Fruit fly (Drosophila melanogaster) whole organism, embryonic: ENCODE data around the gene CCAP.
A peak's percentile ranks its signal among the peaks of the same experiment; 100 is the strongest.

Experiments
- Atf6 ChIP-seq: fragments of 200-800 bp; sonication (Bioruptor generic); IDR thresholded peaks from 2 replicates; pipeline ENCODE4 v1.3.6; 2022; ENCODE audit warnings: missing biosample characterization, missing genetic modification characterization
- BEAF-32 ChIP-seq: fragments of 200-800 bp; sonication (Bioruptor generic); optimal IDR thresholded peaks from 3 replicates; lab custom pipeline; 2017; ENCODE audit warnings: missing biosample characterization, missing genetic modification characterization, mild to moderate bottlenecking, moderate library complexity, missing genetic modification reagents
- CG10274 ChIP-seq: fragments of 200-800 bp; sonication (Bioruptor generic); optimal IDR thresholded peaks from 3 replicates; lab custom pipeline; 2017; ENCODE audit warnings: missing biosample characterization, mild to moderate bottlenecking, missing genetic modification characterization
- CG11560 ChIP-seq: fragments of 200-800 bp; sonication (Bioruptor generic); IDR thresholded peaks from 3 replicates; pipeline ENCODE4 v1.3.6; 2022; ENCODE audit warnings: missing biosample characterization, missing genetic modification characterization
- CG12659 ChIP-seq: fragments of 200-800 bp; sonication (Bioruptor generic); optimal IDR thresholded peaks from 3 replicates; lab custom pipeline; 2017; ENCODE audit warnings: mild to moderate bottlenecking, missing biosample characterization, missing genetic modification reagents, missing genetic modification characterization
- CG13123 ChIP-seq: fragments of 200-800 bp; sonication (Bioruptor generic); optimal IDR thresholded peaks from 2 replicates; lab custom pipeline; 2016; ENCODE audit warnings: missing biosample characterization, missing genetic modification characterization
- CG14710 ChIP-seq: fragments of 200-800 bp; sonication (Bioruptor generic); optimal IDR thresholded peaks from 3 replicates; lab custom pipeline; 2019; ENCODE audit warnings: missing biosample characterization, mild to moderate bottlenecking, missing genetic modification characterization, moderate library complexity
- CG14965 ChIP-seq: fragments of 200-800 bp; sonication (Bioruptor generic); optimal IDR thresholded peaks from 2 replicates; lab custom pipeline; 2016; ENCODE audit warnings: missing biosample characterization, missing genetic modification characterization, borderline replicate concordance
- CG17385 ChIP-seq: fragments of 200-800 bp; sonication (Bioruptor generic); optimal IDR thresholded peaks from 3 replicates; lab custom pipeline; 2018; ENCODE audit warnings: missing biosample characterization, mild to moderate bottlenecking, missing genetic modification characterization
- CG2712 ChIP-seq: fragments of 200-800 bp; optimal IDR thresholded peaks from 3 replicates; lab custom pipeline; 2019; ENCODE audit warnings: missing biosample characterization, mild to moderate bottlenecking, missing genetic modification characterization, moderate library complexity
- CG34224 ChIP-seq: fragments of 200-800 bp; sonication (Bioruptor generic); IDR thresholded peaks from 3 replicates; pipeline ENCODE4 v1.3.6; 2022; ENCODE audit warnings: missing biosample characterization, missing genetic modification characterization; ENCODE audit not compliant: partially characterized antibody
- CG6689 ChIP-seq: fragments of 200-800 bp; sonication (Bioruptor generic); IDR thresholded peaks from 2 replicates; pipeline ENCODE4 v1.3.6; 2022; ENCODE audit warnings: missing biosample characterization, missing genetic modification characterization
- CG6791 ChIP-seq: fragments of 200-800 bp; sonication (Bioruptor generic); IDR thresholded peaks from 3 replicates; pipeline ENCODE4 v1.3.6; 2022; ENCODE audit warnings: missing biosample characterization, missing genetic modification characterization; ENCODE audit not compliant: partially characterized antibody
- CG8478 ChIP-seq: fragments of >200 bp; optimal IDR thresholded peaks from 2 replicates; lab custom pipeline; 2018
- CG9609 ChIP-seq: fragments of 200-800 bp; sonication (Bioruptor generic); optimal IDR thresholded peaks from 3 replicates; lab custom pipeline; 2016; ENCODE audit warnings: missing biosample characterization, missing genetic modification characterization
- CG9876 ChIP-seq: fragments of 200-800 bp; sonication (Bioruptor generic); optimal IDR thresholded peaks from 2 replicates; lab custom pipeline; 2016; ENCODE audit warnings: missing biosample characterization, missing genetic modification characterization
- CoRest ChIP-seq: fragments of 200-800 bp; sonication (Bioruptor generic); optimal IDR thresholded peaks from 3 replicates; lab custom pipeline; 2018; ENCODE audit warnings: missing biosample characterization, mild to moderate bottlenecking, missing genetic modification characterization, moderate library complexity
- Dip3 ChIP-seq: fragments of 200-800 bp; sonication (Bioruptor generic); optimal IDR thresholded peaks from 3 replicates; lab custom pipeline; 2016; ENCODE audit warnings: missing biosample characterization, missing genetic modification characterization
- E2f1 ChIP-seq: fragments of 200-800 bp; sonication (Bioruptor generic); IDR thresholded peaks from 2 replicates; pipeline ENCODE4 v1.3.6; 2022; ENCODE audit warnings: missing biosample characterization, missing genetic modification characterization
- Fer1 ChIP-seq: fragments of 200-800 bp; sonication (Bioruptor generic); optimal IDR thresholded peaks from 2 replicates; lab custom pipeline; 2017; ENCODE audit warnings: missing biosample characterization, mild to moderate bottlenecking, missing genetic modification characterization
- Hmr ChIP-seq: fragments of 200-800 bp; sonication (Bioruptor generic); optimal IDR thresholded peaks from 3 replicates; lab custom pipeline; 2017; ENCODE audit warnings: mild to moderate bottlenecking, missing biosample characterization, missing genetic modification reagents, missing genetic modification characterization
- Mes4 ChIP-seq: fragments of 200-800 bp; sonication (Bioruptor generic); optimal IDR thresholded peaks from 2 replicates; lab custom pipeline; 2016; ENCODE audit warnings: missing biosample characterization, missing genetic modification characterization
- Mrtf ChIP-seq: fragments of 200-800 bp; sonication (Bioruptor generic); IDR thresholded peaks from 3 replicates; pipeline ENCODE4 v1.3.6; 2022; ENCODE audit warnings: missing biosample characterization, missing genetic modification characterization
- Neu2 ChIP-seq: fragments of 200-800 bp; sonication (Bioruptor generic); optimal IDR thresholded peaks from 3 replicates; lab custom pipeline; 2016; ENCODE audit warnings: missing biosample characterization, missing genetic modification characterization, borderline replicate concordance
- Nf-YB ChIP-seq: fragments of 200-800 bp; sonication (Bioruptor generic); optimal IDR thresholded peaks from 3 replicates; lab custom pipeline; 2019; ENCODE audit warnings: missing biosample characterization, mild to moderate bottlenecking, missing genetic modification characterization, moderate library complexity
- Oaz ChIP-seq: fragments of 200-800 bp; sonication (Bioruptor generic); IDR thresholded peaks from 2 replicates; pipeline ENCODE4 v1.3.6; 2022; ENCODE audit warnings: missing biosample characterization, missing genetic modification characterization
- Oli ChIP-seq: fragments of 200-800 bp; sonication (Bioruptor generic); optimal IDR thresholded peaks from 2 replicates; lab custom pipeline; 2018; ENCODE audit warnings: missing biosample characterization, mild to moderate bottlenecking, missing genetic modification characterization, moderate library complexity
- Pdp1 ChIP-seq, 2 experiments: fragments of 200-800 bp; sonication (Bioruptor generic); optimal IDR thresholded peaks; 3 replicates each; lab custom pipeline; 2016; ENCODE audit warnings: missing biosample characterization in 2 of 2, missing genetic modification characterization in 2 of 2, mild to moderate bottlenecking in 1 of 2, moderate library complexity in 1 of 2
- Ptx1 ChIP-seq: fragments of 200-800 bp; sonication (Bioruptor generic); IDR thresholded peaks from 2 replicates; pipeline ENCODE4 v1.3.6; 2022; ENCODE audit warnings: missing biosample characterization, missing genetic modification characterization
- Scr ChIP-seq: fragments of 200-800 bp; sonication (Bioruptor generic); IDR thresholded peaks from 2 replicates; pipeline ENCODE4 v1.3.6; 2022; ENCODE audit warnings: missing biosample characterization, missing genetic modification characterization; ENCODE audit not compliant: partially characterized antibody
- Stat92E ChIP-seq, 3 experiments: fragments of >200 bp in 2 of 3; fragments of 200-800 bp in 1 of 3; sonication (Bioruptor generic) in 1 of 3; optimal IDR thresholded peaks; 2 replicates each; lab custom pipeline; 2017 to 2019; ENCODE audit warnings: missing biosample characterization in 3 of 3, missing genetic modification characterization in 3 of 3, mild to moderate bottlenecking in 1 of 3, moderate library complexity in 1 of 3
- YL-1 ChIP-seq: fragments of 200-800 bp; sonication (Bioruptor generic); optimal IDR thresholded peaks from 3 replicates; lab custom pipeline; 2017; ENCODE audit warnings: missing biosample characterization, mild to moderate bottlenecking, missing genetic modification characterization
- ato ChIP-seq: fragments of 200-800 bp; sonication (Bioruptor generic); IDR thresholded peaks from 2 replicates; pipeline ENCODE4 v1.3.6; 2022; ENCODE audit warnings: missing biosample characterization, missing genetic modification characterization; ENCODE audit not compliant: partially characterized antibody
- cas ChIP-seq: fragments of 200-800 bp; sonication (Bioruptor generic); IDR thresholded peaks from 2 replicates; pipeline ENCODE4 v1.3.6; 2022; ENCODE audit warnings: missing biosample characterization, missing genetic modification characterization
- danr ChIP-seq: fragments of 200-800 bp; sonication (Bioruptor generic); IDR thresholded peaks from 2 replicates; pipeline ENCODE4 v1.3.6; 2022; ENCODE audit warnings: missing biosample characterization, missing genetic modification characterization
- dysf ChIP-seq: fragments of 200-800 bp; sonication (Bioruptor generic); IDR thresholded peaks from 3 replicates; pipeline ENCODE4 v1.3.6; 2022; ENCODE audit warnings: missing biosample characterization, missing genetic modification characterization
- gfzf ChIP-seq: fragments of 200-800 bp; sonication (Bioruptor generic); optimal IDR thresholded peaks from 2 replicates; lab custom pipeline; 2016; ENCODE audit warnings: missing biosample characterization, mild to moderate bottlenecking, missing genetic modification characterization, moderate library complexity
- gt ChIP-seq: fragments of 200-800 bp; sonication (Bioruptor generic); IDR thresholded peaks from 2 replicates; pipeline ENCODE4 v1.3.6; 2022; ENCODE audit warnings: missing biosample characterization, missing genetic modification characterization
- p53 ChIP-seq: fragments of 200-800 bp; sonication (Bioruptor generic); optimal IDR thresholded peaks from 2 replicates; lab custom pipeline; 2016; ENCODE audit warnings: missing biosample characterization, missing genetic modification characterization
- pfk ChIP-seq: fragments of 200-800 bp; sonication (Bioruptor generic); optimal IDR thresholded peaks from 2 replicates; lab custom pipeline; 2018; ENCODE audit warnings: missing biosample characterization, mild to moderate bottlenecking, missing genetic modification characterization, moderate library complexity
- phol ChIP-seq: fragments of 200-800 bp; sonication (Bioruptor generic); optimal IDR thresholded peaks from 3 replicates; lab custom pipeline; 2018; ENCODE audit warnings: missing biosample characterization, mild to moderate bottlenecking, missing genetic modification characterization, moderate library complexity
- slou ChIP-seq: fragments of 200-800 bp; sonication (Bioruptor generic); optimal IDR thresholded peaks from 3 replicates; lab custom pipeline; 2016; ENCODE audit warnings: missing biosample characterization, missing genetic modification characterization
- sug ChIP-seq: fragments of 200-800 bp; optimal IDR thresholded peaks from 2 replicates; lab custom pipeline; 2019; ENCODE audit warnings: missing biosample characterization, mild to moderate bottlenecking, missing genetic modification characterization, moderate library complexity
- tap ChIP-seq: fragments of 200-800 bp; optimal IDR thresholded peaks from 3 replicates; lab custom pipeline; 2019; ENCODE audit warnings: missing biosample characterization, mild to moderate bottlenecking, missing genetic modification characterization, moderate library complexity
- tna ChIP-seq: fragments of 200-800 bp; sonication (Bioruptor generic); IDR thresholded peaks from 2 replicates; pipeline ENCODE4 v1.3.6; 2022; ENCODE audit warnings: missing biosample characterization, missing genetic modification characterization; ENCODE audit not compliant: partially characterized antibody
- trem ChIP-seq: fragments of 200-800 bp; optimal IDR thresholded peaks from 3 replicates; lab custom pipeline; 2019; ENCODE audit warnings: missing biosample characterization, mild to moderate bottlenecking, missing genetic modification characterization, moderate library complexity
- tup ChIP-seq: fragments of 200-800 bp; sonication (Bioruptor generic); optimal IDR thresholded peaks from 2 replicates; lab custom pipeline; 2016; ENCODE audit warnings: missing biosample characterization, mild to moderate bottlenecking, missing genetic modification characterization, moderate library complexity
- twi ChIP-seq: fragments of 200-800 bp; optimal IDR thresholded peaks from 2 replicates; lab custom pipeline; 2019; ENCODE audit warnings: missing biosample characterization, mild to moderate bottlenecking, missing genetic modification characterization, moderate library complexity
- vnd ChIP-seq: fragments of 200-800 bp; sonication (Bioruptor generic); IDR thresholded peaks from 3 replicates; pipeline ENCODE4 v1.3.6; 2022; ENCODE audit warnings: missing biosample characterization, missing genetic modification characterization; ENCODE audit not compliant: partially characterized antibody
- zf30C ChIP-seq: fragments of 200-800 bp; sonication (Bioruptor generic); optimal IDR thresholded peaks from 3 replicates; lab custom pipeline; 2018; ENCODE audit warnings: missing biosample characterization, mild to moderate bottlenecking, missing genetic modification characterization

The CCAP gene

DNA sequence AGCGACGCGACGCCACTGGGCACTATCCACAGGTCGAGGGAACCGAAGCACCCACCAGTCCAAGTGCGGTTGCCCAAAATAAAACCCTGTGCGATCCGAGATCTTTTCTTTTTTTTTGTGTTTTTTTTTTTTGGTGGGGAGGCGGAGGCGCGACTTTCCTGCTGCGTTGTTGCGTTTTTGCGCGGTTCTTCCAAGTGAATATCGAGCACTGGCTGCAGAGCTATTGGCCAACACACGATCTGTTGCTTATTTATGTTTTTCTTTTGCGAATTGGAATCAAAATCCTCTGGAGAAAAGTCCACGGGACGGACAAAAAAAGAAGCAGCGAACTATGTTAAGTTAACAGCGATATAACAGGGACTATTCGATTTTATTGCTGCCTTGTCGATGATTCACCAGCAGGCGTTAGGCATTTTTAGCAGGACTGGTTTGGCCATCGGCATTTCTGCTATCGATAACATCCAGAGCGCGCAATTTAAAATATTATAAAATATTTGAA lies 19.0 kb upstream of the CCAP start, which contains the start of gene wge (continued):
- TF ChIP-seq CG10274 (GFP tag; lab: Kevin White, UChicago), result no peak
- no peak for TF ChIP-seq CoRest (tag; lab: Kevin White, UChicago)
- peak; percentile 84 for TF ChIP-seq ato
- no peak for TF ChIP-seq dysf (GFP tag; lab: Robert Waterston, UW)
- TF ChIP-seq tup (GFP tag; lab: Kevin White, UChicago), result no peak
- no peak for TF ChIP-seq Dip3 (GFP tag; lab: Kevin White, UChicago)
- no peak for TF ChIP-seq Mrtf (GFP tag; lab: Robert Waterston, UW)
- TF ChIP-seq CG11560 (tag; lab: Robert Waterston, UW), result peak; percentile 96
- no peak for TF ChIP-seq CG6689 (GFP tag; lab: Robert Waterston, UW)
- no peak for TF ChIP-seq slou (GFP tag; lab: Kevin White, UChicago)
- peak; percentile 64 for TF ChIP-seq Scr (GFP tag; lab: Robert Waterston, UW)
- no peak for TF ChIP-seq CG9609 (GFP tag; lab: Kevin White, UChicago)
- peak; percentile 75 for TF ChIP-seq gfzf (GFP tag; lab: Kevin White, UChicago)
- TF ChIP-seq Stat92E (GFP tag; optimal IDR thresholded peaks at IDR 0.05; lab: Kevin White, UChicago), result no peak
- peak; percentile 68 for TF ChIP-seq BEAF-32
- TF ChIP-seq tna, result peak; percentile 58; the same call in 1 of the 2 replicates
- peak; percentile 50 for TF ChIP-seq CG14710
- no peak for TF ChIP-seq Neu2 (GFP tag; lab: Kevin White, UChicago)
- TF ChIP-seq Hmr (GFP tag; lab: Kevin White, UChicago), result no peak
- TF ChIP-seq Atf6 (GFP tag; lab: Robert Waterston, UW), result no peak
- peak; percentile 51 for TF ChIP-seq trem
- TF ChIP-seq pfk (GFP tag; lab: Kevin White, UChicago), result no peak
- peak; percentile 56 for TF ChIP-seq CG17385 (GFP tag; lab: Kevin White, UChicago)
- TF ChIP-seq Oli (tag; lab: Kevin White, UChicago), result no peak
- no peak for TF ChIP-seq Mes4
- TF ChIP-seq CG9876 (GFP tag; lab: Kevin White, UChicago), result no peak
- peak; percentile 71 for TF ChIP-seq CG34224 (GFP tag; lab: Robert Waterston, UW)
- no peak for TF ChIP-seq Nf-YB (GFP tag; lab: Kevin White, UChicago)
- no peak for TF ChIP-seq danr (GFP tag; lab: Robert Waterston, UW)
- no peak for TF ChIP-seq p53
- TF ChIP-seq sug (tag; lab: Kevin White, UChicago), result peak; percentile 5
- TF ChIP-seq twi (tag; lab: Kevin White, UChicago), result no peak
- no peak for TF ChIP-seq CG8478 (lab: Kevin White, UChicago)
- no peak for TF ChIP-seq cas (GFP tag; lab: Robert Waterston, UW)
- peak; percentile 16 for TF ChIP-seq Fer1 (GFP tag; lab: Kevin White, UChicago)
- TF ChIP-seq YL-1 (GFP tag; lab: Kevin White, UChicago), result peak; percentile 62
- TF ChIP-seq vnd (GFP tag; lab: Robert Waterston, UW), result peak; percentile 38; the same call in 1 of the 3 replicates
- peak in 1 of 2 experiments; percentile 43 for TF ChIP-seq Pdp1 (GFP tag; optimal IDR thresholded peaks at IDR 0.05; lab: Kevin White, UChicago)
- TF ChIP-seq CG12659 (GFP tag; lab: Kevin White, UChicago), result peak; percentile 30
- TF ChIP-seq CG13123 (GFP tag; lab: Kevin White, UChicago), result no peak
- TF ChIP-seq zf30C, result no peak
- TF ChIP-seq tap, result no peak
- TF ChIP-seq CG14965 (GFP tag; lab: Kevin White, UChicago), result no peak
- no peak for TF ChIP-seq Oaz (GFP tag; lab: Robert Waterston, UW)
- TF ChIP-seq gt (GFP tag; lab: Robert Waterston, UW), result no peak
- TF ChIP-seq E2f1 (GFP tag; lab: Robert Waterston, UW), result no peak
- TF ChIP-seq CG2712, result peak; percentile 7
- peak; percentile 74 for TF ChIP-seq CG6791 (GFP tag; lab: Robert Waterston, UW)
- peak; percentile 21 for TF ChIP-seq phol (tag; lab: Kevin White, UChicago)
- TF ChIP-seq Ptx1, result no peak
